Worm (Caenorhabditis elegans): ENCODE results near the gene nta-1.

DNA sequence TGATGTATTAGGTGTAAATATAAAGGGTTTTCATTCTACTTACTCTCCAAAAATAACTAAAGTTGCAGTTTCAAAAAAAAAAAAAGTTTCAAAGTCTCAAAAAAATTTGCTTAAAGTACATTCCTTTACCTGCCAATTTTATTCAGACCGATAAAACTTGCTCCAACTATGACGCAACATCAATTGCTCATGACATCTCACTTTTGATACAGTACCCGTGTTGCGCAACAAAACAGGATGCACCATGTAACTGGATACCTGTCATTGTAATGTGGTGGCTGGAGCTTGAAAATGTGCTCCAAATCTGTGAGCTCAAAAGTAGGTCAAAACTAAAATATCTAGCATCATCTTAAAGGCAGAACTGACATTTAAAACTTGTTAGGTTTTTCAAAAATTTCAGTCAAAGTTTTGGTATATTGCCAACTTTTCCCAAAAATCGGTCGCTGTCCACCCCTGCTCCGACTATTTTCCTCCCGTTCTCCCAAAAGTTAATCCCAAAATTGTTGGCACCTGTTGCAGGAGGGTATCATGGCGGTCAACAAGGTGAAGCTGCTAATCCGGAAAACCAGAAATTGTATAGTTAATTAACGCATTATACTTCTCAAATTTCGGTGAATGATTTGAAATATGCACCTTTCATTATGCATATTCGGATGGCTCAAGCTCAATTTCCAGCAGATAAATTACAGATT, 38.8 kb upstream of the nta-1 start, which contains the start of gene T24E12.2:
- TF ChIP-seq flt-1 (GFP tag; IDR thresholded peaks at IDR 0.05) (no peak), ama-1 (optimal IDR thresholded peaks at IDR 0.05) (no peak), aly-1 (tag; optimal IDR thresholded peaks at IDR 0.05) (no peak), sea-1 (GFP tag; conservative IDR thresholded peaks at IDR 0.05) (no peak), B0310.2 (tag; optimal IDR thresholded peaks at IDR 0.05) (no peak), pes-1 (GFP tag; IDR thresholded peaks at IDR 0.05) (no peak), ceh-36 (tag; optimal IDR thresholded peaks at IDR 0.05) (no peak)

Measured in whole organism, early embryonic.